Worm (Caenorhabditis elegans): ENCODE measurements around the gene C45B2.3.

- TF ChIP-seq madf-10 (tag; optimal IDR thresholded peaks at IDR 0.05) (no peak), repo-1 (tag; optimal IDR thresholded peaks at IDR 0.05) (no peak), mel-28 (tag; optimal IDR thresholded peaks at IDR 0.05; ENCODE audit: borderline replicate concordance) (no peak), egrh-3 (GFP tag; IDR thresholded peaks at IDR 0.05) (no peak), rcor-1 (GFP tag; IDR thresholded peaks at IDR 0.05) (no peak), Y67H2A.10 (GFP tag; conservative IDR thresholded peaks at IDR 0.05) (no peak), pha-4 (tag; optimal IDR thresholded peaks at IDR 0.05) (no peak), dpl-1 (GFP tag; optimal IDR thresholded peaks at IDR 0.05) (no peak), die-1 (tag; optimal IDR thresholded peaks at IDR 0.05) (no peak)
Measured at ce11 chrX:6103297-6103696, 20.5 kb downstream of the C45B2.3 start, which contains the start of gene C15H9.11.

Data from whole organism, young adult.